Fruit fly (Drosophila melanogaster): ENCODE results near the gene LysS.

DNA sequence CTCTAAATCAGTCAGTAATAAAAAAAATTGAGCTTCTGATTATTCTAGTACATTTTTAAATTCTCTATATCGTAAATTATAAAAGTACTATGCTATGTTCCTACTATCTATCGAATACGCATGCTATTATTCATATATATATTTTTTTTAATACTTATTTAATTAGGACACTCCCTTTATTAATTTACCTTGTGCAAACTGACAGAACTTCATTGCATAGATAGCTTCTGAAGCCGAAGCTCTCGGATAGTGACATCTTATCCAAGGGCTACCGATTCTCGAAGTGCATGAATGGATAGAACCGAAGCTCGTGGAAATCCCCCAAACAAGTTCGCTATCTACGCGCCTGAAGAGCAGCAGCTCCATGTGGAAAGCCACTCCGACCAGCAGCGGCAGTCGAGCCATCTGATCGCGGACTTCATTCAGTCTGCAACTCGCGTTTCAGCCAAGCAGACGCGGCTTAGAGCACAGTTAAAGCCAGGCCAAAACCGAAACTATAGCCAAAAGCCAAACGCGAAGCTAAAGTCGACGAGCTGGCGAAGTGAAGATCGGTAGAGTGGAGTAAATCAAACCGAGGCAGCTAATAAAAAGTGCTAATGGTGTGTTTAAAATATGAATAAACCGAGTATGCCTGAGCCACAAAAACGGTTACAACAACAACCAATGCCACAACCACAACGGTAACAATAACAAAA, 27.0 kb upstream of the LysS start, which contains the start of gene mwh:
- no peak for TF ChIP-seq usp (GFP tag; optimal IDR thresholded peaks at IDR 0.05)
- TF ChIP-seq psq (GFP tag; optimal IDR thresholded peaks at IDR 0.05): no peak
- no peak for TF ChIP-seq fru (GFP tag; optimal IDR thresholded peaks at IDR 0.05)
- TF ChIP-seq sv (GFP tag; optimal IDR thresholded peaks at IDR 0.05): no peak
- TF ChIP-seq jim (GFP tag; optimal IDR thresholded peaks at IDR 0.05): no peak
- no peak for TF ChIP-seq N (GFP tag; optimal IDR thresholded peaks at IDR 0.05)
- no peak for TF ChIP-seq ey (GFP tag; optimal IDR thresholded peaks at IDR 0.05)
- no peak for TF ChIP-seq br (GFP tag; optimal IDR thresholded peaks at IDR 0.05)
- no peak for TF ChIP-seq foxo (GFP tag; optimal IDR thresholded peaks at IDR 0.05)
- no peak for TF ChIP-seq Dif (GFP tag; optimal IDR thresholded peaks at IDR 0.05; ENCODE audit: partially characterized antibody)

Measured in whole organism, wandering third instar larva.